Fruit fly (Drosophila melanogaster) whole organism, wandering third instar larva: Measurements from ENCODE around the gene CG4465.

Source experiments
- Abd-B ChIP-seq: fragments of >200 bp; optimal IDR thresholded peaks from 2 replicates; lab custom pipeline; 2017; ENCODE audit warnings: missing biosample characterization, missing genetic modification characterization
- CG32264 ChIP-seq: fragments of 200-800 bp; sonication (Bioruptor generic); optimal IDR thresholded peaks from 2 replicates; lab custom pipeline; 2016; ENCODE audit warnings: missing biosample characterization, missing genetic modification characterization
- CG9705 ChIP-seq: fragments of 200-800 bp; sonication (Bioruptor generic); optimal IDR thresholded peaks from 2 replicates; lab custom pipeline; 2018; ENCODE audit warnings: missing biosample characterization, mild to moderate bottlenecking, missing genetic modification characterization
- Hr78 ChIP-seq: fragments of >200 bp; optimal IDR thresholded peaks from 2 replicates; lab custom pipeline; 2017; ENCODE audit warnings: missing biosample characterization, missing genetic modification characterization
- dl ChIP-seq, 2 experiments: fragments of 175-275, 200-275 bp in 1 of 2; fragments of 200-275 bp in 1 of 2; sonication (Bioruptor generic); optimal IDR thresholded peaks; lab custom pipeline; 2018; ENCODE audit warnings: mild to moderate bottlenecking in 2 of 2, missing biosample characterization in 2 of 2, missing genetic modification characterization in 2 of 2, moderate library complexity in 2 of 2; ENCODE audit not compliant: partially characterized antibody in 2 of 2, insufficient read depth in 1 of 2
- dsf ChIP-seq: sonication (Bioruptor generic); optimal IDR thresholded peaks from 2 replicates; lab custom pipeline; 2016; ENCODE audit warnings: missing biosample characterization, missing genetic modification characterization, borderline replicate concordance
- fru ChIP-seq: fragments of 200-800 bp; sonication (Bioruptor generic); optimal IDR thresholded peaks from 3 replicates; lab custom pipeline; 2016; ENCODE audit warnings: missing biosample characterization, mild to moderate bottlenecking, missing genetic modification characterization
- h ChIP-seq: fragments of 200-800 bp; sonication (Bioruptor generic); optimal IDR thresholded peaks from 3 replicates; lab custom pipeline; 2016; ENCODE audit warnings: missing biosample characterization, mild to moderate bottlenecking, missing genetic modification characterization
- jim ChIP-seq: fragments of 175-275, 200-325 bp; sonication (Bioruptor generic); optimal IDR thresholded peaks from 2 replicates; lab custom pipeline; 2016; ENCODE audit warnings: missing biosample characterization, mild to moderate bottlenecking, missing genetic modification characterization
- pan ChIP-seq: fragments of >200 bp; optimal IDR thresholded peaks from 2 replicates; lab custom pipeline; 2017
- psq ChIP-seq: fragments of 200-800 bp; sonication (Bioruptor generic); optimal IDR thresholded peaks from 3 replicates; lab custom pipeline; 2017; ENCODE audit warnings: missing biosample characterization, mild to moderate bottlenecking, missing genetic modification characterization, moderate library complexity
- tai ChIP-seq: sonication (Bioruptor generic); optimal IDR thresholded peaks from 2 replicates; lab custom pipeline; 2016; ENCODE audit warnings: missing biosample characterization, missing genetic modification characterization
- usp ChIP-seq: fragments of >200 bp; optimal IDR thresholded peaks from 2 replicates; lab custom pipeline; 2017; ENCODE audit warnings: missing biosample characterization, missing genetic modification characterization

dm6 chr3R:19901742-19902141, 15.9 kb downstream of the CG4465 start:
- TF ChIP-seq pan (lab: Kevin White, UChicago) = no peak
- no peak for TF ChIP-seq CG9705 (GFP tag; lab: Kevin White, UChicago)
- no peak for TF ChIP-seq Hr78 (GFP tag; lab: Kevin White, UChicago)
- TF ChIP-seq psq (GFP tag; lab: Kevin White, UChicago) = no peak
- TF ChIP-seq CG32264 (GFP tag; lab: Kevin White, UChicago) = no peak
- no peak for TF ChIP-seq fru (GFP tag; lab: Kevin White, UChicago)
- no peak for TF ChIP-seq h
- no peak for TF ChIP-seq dl (GFP tag; optimal IDR thresholded peaks at IDR 0.05; lab: Kevin White, UChicago; ENCODE audit: insufficient read depth in 1 of 2, partially characterized antibody in 2 of 2)
- TF ChIP-seq Abd-B (GFP tag; lab: Kevin White, UChicago) = no peak
- no peak for TF ChIP-seq usp
- no peak for TF ChIP-seq jim (GFP tag; lab: Kevin White, UChicago)
- TF ChIP-seq tai (GFP tag; lab: Kevin White, UChicago) = no peak
- TF ChIP-seq dsf = no peak
